Fruit fly (Drosophila melanogaster): Measurements from ENCODE around the gene Trf2.
A peak's percentile ranks its signal among the peaks of the same experiment; 100 is the strongest.

Trf2 gene

dm6 chrX:8412197-8413160 is 3.4 kb downstream of the Trf2 start:
- TF ChIP-seq CG7101 (tag; optimal IDR thresholded peaks at IDR 0.05) (peak; percentile 15), ovo (GFP tag; optimal IDR thresholded peaks at IDR 0.05) (peak; percentile 48), pad (GFP tag; optimal IDR thresholded peaks at IDR 0.05) (peak; percentile 40), CG33017 (tag; optimal IDR thresholded peaks at IDR 0.05) (peak; percentile 7), bab1 (GFP tag; optimal IDR thresholded peaks at IDR 0.05) (peak; percentile 57), tj (GFP tag; optimal IDR thresholded peaks at IDR 0.05) (peak; percentile 79), CG12768 (GFP tag; optimal IDR thresholded peaks at IDR 0.05) (peak; percentile 6), Hr96 (GFP tag; optimal IDR thresholded peaks at IDR 0.05) (no peak), cic (GFP tag; optimal IDR thresholded peaks at IDR 0.05) (peak; percentile 74), CG1620 (GFP tag; optimal IDR thresholded peaks at IDR 0.05) (peak; percentile 41), CG11617 (GFP tag; optimal IDR thresholded peaks at IDR 0.05) (no peak), kay (GFP tag; ENCODE audit: borderline replicate concordance) (peak; percentile 98), CG5204 (GFP tag; optimal IDR thresholded peaks at IDR 0.05) (no peak), Clk (GFP tag; optimal IDR thresholded peaks at IDR 0.05) (no peak), Mnt (GFP tag; optimal IDR thresholded peaks at IDR 0.05) (peak; percentile 64)

- TF ChIP-seq Hr96 (GFP tag; optimal IDR thresholded peaks at IDR 0.05), result no peak
- no peak for TF ChIP-seq cnc (optimal IDR thresholded peaks at IDR 0.05)
- no peak for TF ChIP-seq CG7045 (GFP tag; optimal IDR thresholded peaks at IDR 0.05)
- no peak for TF ChIP-seq toe (GFP tag; optimal IDR thresholded peaks at IDR 0.05)
- peak; percentile 93 for TF ChIP-seq tj (GFP tag; optimal IDR thresholded peaks at IDR 0.05)
- TF ChIP-seq ovo (GFP tag; optimal IDR thresholded peaks at IDR 0.05), result no peak
- peak; percentile 34 for TF ChIP-seq kay (GFP tag; ENCODE audit: borderline replicate concordance)
- TF ChIP-seq CG33017 (tag; optimal IDR thresholded peaks at IDR 0.05), result no peak
- peak; percentile 13 for TF ChIP-seq bab1 (GFP tag; optimal IDR thresholded peaks at IDR 0.05)
- TF ChIP-seq CG5204 (GFP tag; optimal IDR thresholded peaks at IDR 0.05), result no peak
- TF ChIP-seq pad (GFP tag; optimal IDR thresholded peaks at IDR 0.05), result no peak
- TF ChIP-seq CG7101 (tag; optimal IDR thresholded peaks at IDR 0.05), result no peak
- no peak for TF ChIP-seq CG11617 (GFP tag; optimal IDR thresholded peaks at IDR 0.05)
These were observed 4.5 kb downstream of the Trf2 start for dm6 chrX:8413513-8414113.

dm6 chrX:8414351-8414750 is 5.3 kb downstream of the Trf2 start:
- TF ChIP-seq bab1 (GFP tag; optimal IDR thresholded peaks at IDR 0.05) (peak; percentile 45), Clk (GFP tag; optimal IDR thresholded peaks at IDR 0.05) (no peak)

- TF ChIP-seq Crg-1 (GFP tag; optimal IDR thresholded peaks at IDR 0.05), result no peak
- no peak for TF ChIP-seq CG7045 (GFP tag; optimal IDR thresholded peaks at IDR 0.05)
- TF ChIP-seq kay (GFP tag; ENCODE audit: borderline replicate concordance), result no peak
- no peak for TF ChIP-seq CG12768 (GFP tag; optimal IDR thresholded peaks at IDR 0.05)
- TF ChIP-seq CG14711 (tag; optimal IDR thresholded peaks at IDR 0.05), result no peak
- TF ChIP-seq CG11617 (GFP tag; optimal IDR thresholded peaks at IDR 0.05), result no peak
- TF ChIP-seq tj (GFP tag; optimal IDR thresholded peaks at IDR 0.05), result no peak
- TF ChIP-seq CG1620 (GFP tag; optimal IDR thresholded peaks at IDR 0.05), result no peak
- no peak for TF ChIP-seq cnc (optimal IDR thresholded peaks at IDR 0.05)
These were observed 6.5 kb downstream of the Trf2 start for dm6 chrX:8415605-8416004.

dm6 chrX:8416209-8416608 is 7.1 kb downstream of the Trf2 start:
- peak; percentile 68 for TF ChIP-seq pad (GFP tag; optimal IDR thresholded peaks at IDR 0.05)
- TF ChIP-seq ovo (GFP tag; optimal IDR thresholded peaks at IDR 0.05), result peak; percentile 20
- no peak for TF ChIP-seq Hr96 (GFP tag; optimal IDR thresholded peaks at IDR 0.05)

dm6 chrX:8416956-8417355 is 7.9 kb downstream of the Trf2 start:
- TF ChIP-seq CG1620 (GFP tag; optimal IDR thresholded peaks at IDR 0.05) (peak; percentile 2), pad (GFP tag; optimal IDR thresholded peaks at IDR 0.05) (no peak)

dm6 chrX:8419534-8419933 is 10.5 kb downstream of the Trf2 start:
- TF ChIP-seq Clk (GFP tag; optimal IDR thresholded peaks at IDR 0.05) (no peak), Hr96 (GFP tag; optimal IDR thresholded peaks at IDR 0.05) (no peak), cnc (optimal IDR thresholded peaks at IDR 0.05) (no peak), ovo (GFP tag; optimal IDR thresholded peaks at IDR 0.05) (peak; percentile 13), Crg-1 (GFP tag; optimal IDR thresholded peaks at IDR 0.05) (no peak), CG5204 (GFP tag; optimal IDR thresholded peaks at IDR 0.05) (no peak), CG11617 (GFP tag; optimal IDR thresholded peaks at IDR 0.05) (no peak)

Measured in whole organism, adult.